Worm (Caenorhabditis elegans): ENCODE measurements around the gene Y24D9A.7.
A peak's percentile ranks its signal among the peaks of the same experiment; 100 is the strongest.

The Y24D9A.7 gene

DNA sequence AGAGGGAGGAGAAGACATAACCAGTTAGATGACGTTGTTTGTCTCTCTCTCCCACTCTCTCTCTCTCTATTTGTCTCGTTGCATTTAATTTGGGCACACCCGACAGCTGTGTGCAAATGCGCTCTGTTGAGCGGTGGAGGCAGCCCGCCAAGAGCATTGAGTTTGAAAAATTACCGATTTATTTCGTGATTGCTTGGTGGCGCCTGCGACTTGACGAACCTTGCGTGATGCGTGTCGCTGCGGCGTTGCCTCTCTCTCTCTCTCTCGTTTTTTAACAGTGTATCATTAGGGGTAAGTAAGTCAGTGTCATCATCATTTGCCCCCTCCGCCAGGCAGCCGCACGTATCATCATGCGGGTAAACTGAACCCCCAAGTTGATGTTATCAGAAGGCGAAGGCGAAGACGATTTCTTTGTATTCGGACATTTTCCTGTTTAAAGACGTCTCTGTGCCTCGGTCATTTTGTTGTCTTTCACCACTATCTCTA, 1.1 kb upstream of the Y24D9A.7 start:
- no peak for TF ChIP-seq Y53F4B.3 (GFP tag; IDR thresholded peaks at IDR 0.05)
- peak; percentile 23 for TF ChIP-seq ztf-18 (tag; optimal IDR thresholded peaks at IDR 0.05)
- TF ChIP-seq ama-1 (optimal IDR thresholded peaks at IDR 0.05), result no peak
- TF ChIP-seq ama-1 (GFP tag; optimal IDR thresholded peaks at IDR 0.05), result no peak
- peak; percentile 41 for TF ChIP-seq cebp-1 (GFP tag; IDR thresholded peaks at IDR 0.05)
- TF ChIP-seq cebp-1 (tag; optimal IDR thresholded peaks at IDR 0.05), result peak; percentile 57
- no peak for TF ChIP-seq lsl-1 (GFP tag; optimal IDR thresholded peaks at IDR 0.05)
- TF ChIP-seq ztf-25 (GFP tag; IDR thresholded peaks at IDR 0.05), result no peak
- TF ChIP-seq ets-4 (GFP tag; optimal IDR thresholded peaks at IDR 0.05), result peak; percentile 38
- TF ChIP-seq ZK185.1 (tag; optimal IDR thresholded peaks at IDR 0.05; ENCODE audit: poor library complexity, severe bottlenecking), result no peak
- no peak for TF ChIP-seq F52B5.7 (tag; optimal IDR thresholded peaks at IDR 0.05)
- TF ChIP-seq B0019.2 (GFP tag; conservative IDR thresholded peaks at IDR 0.05), result no peak
- TF ChIP-seq D2030.7 (GFP tag; IDR thresholded peaks at IDR 0.05), result no peak
- TF ChIP-seq efl-1 (GFP tag; optimal IDR thresholded peaks at IDR 0.05), result no peak
- no peak for TF ChIP-seq egl-18 (GFP tag; IDR thresholded peaks at IDR 0.05)
- no peak for TF ChIP-seq mes-4 (tag; optimal IDR thresholded peaks at IDR 0.05)
- no peak for TF ChIP-seq F37B4.10 (GFP tag; IDR thresholded peaks at IDR 0.05)
- TF ChIP-seq nhr-80 (tag; optimal IDR thresholded peaks at IDR 0.05), result peak; percentile 91
- TF ChIP-seq sdz-38 (tag; optimal IDR thresholded peaks at IDR 0.05), result no peak
- TF ChIP-seq F33H1.4 (GFP tag; IDR thresholded peaks at IDR 0.05), result no peak; the same call in 1 of the 2 replicates
- TF ChIP-seq ceh-27 (GFP tag; optimal IDR thresholded peaks at IDR 0.05), result no peak
- no peak for TF ChIP-seq F39B2.1 (GFP tag; IDR thresholded peaks at IDR 0.05)
- no peak for TF ChIP-seq snpc-1.3 (tag; optimal IDR thresholded peaks at IDR 0.05; ENCODE audit: insufficient read depth)
- no peak for TF ChIP-seq F57A8.1 (GFP tag; optimal IDR thresholded peaks at IDR 0.05)
- TF ChIP-seq pha-4 (tag; optimal IDR thresholded peaks at IDR 0.05), result no peak
- peak in 1 of 2 experiments; percentile 20 for TF ChIP-seq let-607 (tag; optimal IDR thresholded peaks at IDR 0.05)
- no peak for TF ChIP-seq ceh-100 (GFP tag; IDR thresholded peaks at IDR 0.05)
- TF ChIP-seq ceh-58 (GFP tag; IDR thresholded peaks at IDR 0.05), result no peak
- 0 out of 2 replicates have a peak, but pooled peaks have one; percentile 41 for TF ChIP-seq pbrm-1 (GFP tag; IDR thresholded peaks at IDR 0.05)
- peak; percentile 62 for TF ChIP-seq akir-1 (GFP tag; optimal IDR thresholded peaks at IDR 0.05)
- no peak for TF ChIP-seq F55B11.4 (tag; optimal IDR thresholded peaks at IDR 0.05; ENCODE audit: borderline replicate concordance, insufficient read depth)
- no peak for TF ChIP-seq hlh-12 (tag; optimal IDR thresholded peaks at IDR 0.05)
- peak; percentile 53 for TF ChIP-seq lin-40 (tag; optimal IDR thresholded peaks at IDR 0.05)
- no peak; the same call in 1 of the 2 replicates for TF ChIP-seq Y53G8AR.9 (GFP tag; conservative IDR thresholded peaks at IDR 0.05)
- TF ChIP-seq unc-62 (GFP tag; optimal IDR thresholded peaks at IDR 0.05), result no peak
- TF ChIP-seq B0035.1 (tag; optimal IDR thresholded peaks at IDR 0.05), result no peak
- no peak for TF ChIP-seq lag-1 (GFP tag; IDR thresholded peaks at IDR 0.05)
- no peak for TF ChIP-seq egl-44 (GFP tag; IDR thresholded peaks at IDR 0.05)
- TF ChIP-seq nhr-27 (tag; optimal IDR thresholded peaks at IDR 0.05), result no peak
- no peak for TF ChIP-seq sptf-2 (GFP tag; optimal IDR thresholded peaks at IDR 0.05)
- TF ChIP-seq let-526 (GFP tag; IDR thresholded peaks at IDR 0.05), result no peak
- TF ChIP-seq bed-1 (GFP tag; IDR thresholded peaks at IDR 0.05), result no peak
- TF ChIP-seq lsy-27 (tag; optimal IDR thresholded peaks at IDR 0.05; ENCODE audit: borderline replicate concordance, insufficient read depth), result no peak
- TF ChIP-seq snpc-4 (GFP tag; optimal IDR thresholded peaks at IDR 0.05), result no peak
- TF ChIP-seq snpc-4 (tag; optimal IDR thresholded peaks at IDR 0.05), result peak in 2 of 4 experiments; percentile 3 to 55
- TF ChIP-seq aptf-2 (GFP tag; conservative IDR thresholded peaks at IDR 0.05), result no peak
- TF ChIP-seq nhr-179 (tag; optimal IDR thresholded peaks at IDR 0.05), result no peak
- TF ChIP-seq aptf-3 (GFP tag; IDR thresholded peaks at IDR 0.05), result no peak
- TF ChIP-seq ztf-22 (GFP tag; optimal IDR thresholded peaks at IDR 0.05), result peak; percentile 27

Measured in whole organism, young adult.